Fruit fly (Drosophila melanogaster): ENCODE measurements around the gene Myo31DF.

dm6 chr2L:10497106-10497800 is 9.3 kb downstream of the Myo31DF start:
- no peak for TF ChIP-seq CG32121 (GFP tag; IDR thresholded peaks at IDR 0.05)
- no peak for TF ChIP-seq CG12605 (GFP tag; IDR thresholded peaks at IDR 0.05)
- TF ChIP-seq EcR (GFP tag; optimal IDR thresholded peaks at IDR 0.05) = no peak
- TF ChIP-seq rn (GFP tag; IDR thresholded peaks at IDR 0.05) = no peak
- TF ChIP-seq CG14655 (GFP tag; optimal IDR thresholded peaks at IDR 0.05) = no peak
- TF ChIP-seq CG8301 (tag; optimal IDR thresholded peaks at IDR 0.05) = no peak
- TF ChIP-seq CG4496 (GFP tag; IDR thresholded peaks at IDR 0.05) = no peak
- TF ChIP-seq Ets98B (GFP tag; IDR thresholded peaks at IDR 0.05) = no peak
- no peak for TF ChIP-seq D1 (tag; optimal IDR thresholded peaks at IDR 0.05)
- TF ChIP-seq CG13204 (GFP tag; optimal IDR thresholded peaks at IDR 0.05) = no peak
- no peak for TF ChIP-seq CG34367 (tag; optimal IDR thresholded peaks at IDR 0.05)
